Fruit fly (Drosophila melanogaster) whole organism, prepupa: ENCODE results near the gene Teh3.
A peak's percentile ranks its signal among the peaks of the same experiment; 100 is the strongest.

Source experiments
- CG10669 ChIP-seq: fragments of 200-800 bp; sonication (Bioruptor generic); optimal IDR thresholded peaks from 3 replicates; lab custom pipeline; 2018; ENCODE audit warnings: missing biosample characterization, mild to moderate bottlenecking, missing genetic modification characterization, moderate library complexity
- CG15336 ChIP-seq: fragments of 200-800 bp; sonication (Bioruptor generic); IDR thresholded peaks from 2 replicates; pipeline ENCODE4 v1.3.6; 2022; ENCODE audit warnings: missing biosample characterization, missing genetic modification characterization
- CG16779 ChIP-seq: fragments of 200-800 bp; sonication (Bioruptor generic); optimal IDR thresholded peaks from 3 replicates; lab custom pipeline; 2017; ENCODE audit warnings: missing biosample characterization, mild to moderate bottlenecking, missing genetic modification characterization
- CG6854 ChIP-seq: fragments of 200-800 bp; sonication (Bioruptor generic); optimal IDR thresholded peaks from 2 replicates; lab custom pipeline; 2017; ENCODE audit warnings: missing biosample characterization, mild to moderate bottlenecking, missing genetic modification characterization
- CG8119 ChIP-seq: fragments of 200-800 bp; sonication (Bioruptor generic); IDR thresholded peaks from 3 replicates; pipeline ENCODE4 v1.3.6; 2022; ENCODE audit warnings: missing biosample characterization, missing genetic modification characterization
- Eip75B ChIP-seq: fragments of 200-800 bp; sonication (Bioruptor generic); optimal IDR thresholded peaks from 3 replicates; lab custom pipeline; 2016; ENCODE audit warnings: missing biosample characterization, missing genetic modification characterization
- Hr38 ChIP-seq: sonication (Bioruptor generic); optimal IDR thresholded peaks from 2 replicates; lab custom pipeline; 2016; ENCODE audit warnings: missing biosample characterization, missing genetic modification characterization
- dac ChIP-seq: fragments of 200-800 bp; sonication (Bioruptor generic); optimal IDR thresholded peaks from 2 replicates; lab custom pipeline; 2017; ENCODE audit warnings: missing biosample characterization, mild to moderate bottlenecking, missing genetic modification characterization
- esn ChIP-seq: fragments of 200-800 bp; sonication (Bioruptor generic); optimal IDR thresholded peaks from 2 replicates; lab custom pipeline; 2016; ENCODE audit warnings: missing biosample characterization, mild to moderate bottlenecking, missing genetic modification characterization, moderate library complexity
- fd85E ChIP-seq: fragments of 200-800 bp; sonication (Bioruptor generic); optimal IDR thresholded peaks from 3 replicates; lab custom pipeline; 2016; ENCODE audit warnings: missing biosample characterization, missing genetic modification characterization
- svp ChIP-seq: fragments of 200-800 bp; sonication (Bioruptor generic); peaks from one replicate; lab custom pipeline; 2016; ENCODE audit warnings: missing biosample characterization, missing genetic modification characterization
- vri ChIP-seq: fragments of 200-800 bp; sonication (Bioruptor generic); optimal IDR thresholded peaks from 3 replicates; lab custom pipeline; 2016; ENCODE audit warnings: missing biosample characterization, mild to moderate bottlenecking, missing genetic modification characterization

The Teh3 gene

dm6 chr3L:4133724-4134678, 50.5 kb downstream of the Teh3 start, which contains the start of gene ens:
TSS of gene ens (minus strand) at chr3L:4134550.
- TF ChIP-seq esn (GFP tag; lab: Kevin White, UChicago), result peak; percentile 23
- TF ChIP-seq CG15336, result peak; percentile 9; the same call in 1 of the 2 replicates
- TF ChIP-seq svp (GFP tag; lab: Kevin White, UChicago), result peak; percentile 74
- no peak for TF ChIP-seq fd85E
- TF ChIP-seq CG6854 (GFP tag; lab: Kevin White, UChicago), result peak; percentile 60
- TF ChIP-seq CG16779, result no peak
- no peak for TF ChIP-seq vri (GFP tag; lab: Kevin White, UChicago)
- no peak for TF ChIP-seq dac (GFP tag; lab: Kevin White, UChicago)
- no peak for TF ChIP-seq Eip75B (GFP tag; lab: Kevin White, UChicago)
- peak; percentile 73 for TF ChIP-seq CG8119 (GFP tag; lab: Robert Waterston, UW)
- TF ChIP-seq CG10669 (GFP tag; lab: Kevin White, UChicago), result no peak
- TF ChIP-seq Hr38 (GFP tag; lab: Kevin White, UChicago), result no peak
